Worm (Caenorhabditis elegans) whole organism, L2 larva: ENCODE measurements around the gene F10C2.4.

Experiments
- R02D3.7 ChIP-seq: fragments of 150-350 bp; optimal IDR thresholded peaks from 2 replicates; lab custom pipeline; 2014; ENCODE audit warnings: missing biosample characterization, missing genetic modification characterization
- aly-2 ChIP-seq: fragments of 150-350 bp; optimal IDR thresholded peaks from 2 replicates; lab custom pipeline; 2014; ENCODE audit warnings: missing biosample characterization, missing genetic modification characterization
- blmp-1 ChIP-seq: sonication (generic microtip); optimal IDR thresholded peaks from 2 replicates; lab custom pipeline; 2017; ENCODE audit warnings: missing genetic modification characterization, mild to moderate bottlenecking, missing compliant biosample characterization, antibody characterized with exemption, moderate library complexity; ENCODE audit not compliant: insufficient read depth
- elt-1 ChIP-seq: fragments of 150-350 bp; optimal IDR thresholded peaks from 2 replicates; lab custom pipeline; 2014; ENCODE audit warnings: missing biosample characterization, missing genetic modification characterization
- elt-3 ChIP-seq: sonication (generic microtip); optimal IDR thresholded peaks from 2 replicates; lab custom pipeline; 2017; ENCODE audit warnings: missing biosample characterization, missing genetic modification characterization
- lin-39 ChIP-seq: fragments of 150-350 bp; optimal IDR thresholded peaks from 2 replicates; lab custom pipeline; 2014; ENCODE audit warnings: missing biosample characterization, missing genetic modification reagents, missing genetic modification characterization
- nhr-12 ChIP-seq: fragments of 150-350 bp; optimal IDR thresholded peaks from 2 replicates; lab custom pipeline; 2014; ENCODE audit warnings: missing biosample characterization, missing genetic modification characterization
- nhr-25 ChIP-seq: fragments of 150-350 bp; sonication (generic microtip); optimal IDR thresholded peaks from 3 replicates; lab custom pipeline; 2014; ENCODE audit warnings: missing biosample characterization, missing genetic modification characterization
- sem-4 ChIP-seq: fragments of 150-350 bp; optimal IDR thresholded peaks from 2 replicates; lab custom pipeline; 2014; ENCODE audit warnings: missing biosample characterization, missing genetic modification reagents, missing genetic modification characterization
- unc-39 ChIP-seq: fragments of 150-350 bp; optimal IDR thresholded peaks from 2 replicates; lab custom pipeline; 2014; ENCODE audit warnings: missing biosample characterization, missing genetic modification characterization
- unc-62 ChIP-seq: fragments of 150-350 bp; optimal IDR thresholded peaks from 2 replicates; lab custom pipeline; 2014; ENCODE audit warnings: missing biosample characterization, missing genetic modification reagents, missing genetic modification characterization
- zag-1 ChIP-seq: fragments of 150-350 bp; optimal IDR thresholded peaks from 2 replicates; lab custom pipeline; 2014; ENCODE audit warnings: missing biosample characterization, missing genetic modification characterization
- ztf-11 ChIP-seq: sonication (generic microtip); optimal IDR thresholded peaks from 2 replicates; lab custom pipeline; 2017; ENCODE audit warnings: missing biosample characterization, missing genetic modification characterization
- ztf-4 ChIP-seq: fragments of 150-350 bp; optimal IDR thresholded peaks from 2 replicates; lab custom pipeline; 2014; ENCODE audit warnings: missing biosample characterization, missing genetic modification characterization

DNA sequence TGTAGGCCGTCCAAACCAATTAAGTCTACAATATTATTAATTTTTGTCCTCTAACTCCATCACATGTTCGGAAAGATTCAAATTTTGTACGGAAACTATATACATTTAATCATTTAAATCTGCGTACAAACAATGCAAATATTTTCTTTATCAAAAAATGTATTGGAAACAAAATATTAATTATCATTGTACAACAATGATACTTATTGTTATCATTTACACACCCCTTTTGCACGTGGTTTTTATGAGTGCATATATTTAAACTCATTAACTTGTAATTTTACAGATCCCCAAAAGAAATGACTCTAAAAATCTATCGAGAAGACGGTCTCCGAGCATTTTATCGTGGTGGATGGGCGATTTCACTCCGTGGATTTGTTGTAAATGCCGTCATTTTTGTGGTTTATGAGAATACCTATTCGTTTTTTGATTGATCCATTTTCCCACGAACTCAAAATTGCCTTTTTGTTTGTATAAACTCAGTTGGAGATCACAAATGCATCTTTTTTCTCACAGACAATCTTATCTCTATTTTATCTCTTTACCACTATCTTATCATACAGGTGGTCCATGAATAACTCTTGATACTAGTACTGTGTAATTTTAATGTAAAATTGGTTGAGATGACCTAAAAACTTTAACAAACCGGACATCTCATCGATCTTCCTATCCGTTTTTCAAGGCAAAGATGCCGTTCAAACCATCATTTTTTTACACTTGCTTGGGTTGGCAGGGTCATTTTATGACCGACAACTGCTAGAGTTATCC is 44.7 kb downstream of the F10C2.4 start:
- no peak for TF ChIP-seq nhr-12 (tag; lab: Kevin White, UChicago)
- TF ChIP-seq aly-2 (tag; lab: Kevin White, UChicago) = no peak
- no peak for TF ChIP-seq lin-39 (tag; lab: Kevin White, UChicago)
- no peak for TF ChIP-seq ztf-11 (tag; lab: Kevin White, UChicago)
- no peak for TF ChIP-seq elt-3 (tag; lab: Kevin White, UChicago)
- no peak for TF ChIP-seq unc-62 (GFP tag; lab: Kevin White, UChicago)
- TF ChIP-seq nhr-25 = no peak
- no peak for TF ChIP-seq zag-1 (tag; lab: Kevin White, UChicago)
- no peak for TF ChIP-seq blmp-1 (tag; lab: Kevin White, UChicago)
- no peak for TF ChIP-seq ztf-4 (tag; lab: Kevin White, UChicago)
- no peak for TF ChIP-seq elt-1 (tag; lab: Kevin White, UChicago)
- no peak for TF ChIP-seq sem-4
- no peak for TF ChIP-seq R02D3.7 (tag; lab: Kevin White, UChicago)
- no peak for TF ChIP-seq unc-39
